Worm (Caenorhabditis elegans) whole organism, late embryonic: ENCODE data around the gene C08F11.10.
A peak's percentile ranks its signal among the peaks of the same experiment; 100 is the strongest.

Source experiments
- K02D7.2 ChIP-seq: sonication (generic microtip); optimal IDR thresholded peaks from 2 replicates; lab custom pipeline; 2017; ENCODE audit warnings: mild to moderate bottlenecking, missing genetic modification characterization, missing compliant biosample characterization
- K09A11.1 ChIP-seq: sonication (generic microtip); optimal IDR thresholded peaks from 2 replicates; lab custom pipeline; 2017; ENCODE audit warnings: antibody characterized with exemption, mild to moderate bottlenecking, missing genetic modification characterization, missing compliant biosample characterization; ENCODE audit not compliant: insufficient read depth
- ceh-18 ChIP-seq: sonication (generic microtip); optimal IDR thresholded peaks from 2 replicates; lab custom pipeline; 2016; ENCODE audit warnings: missing genetic modification characterization, missing compliant biosample characterization
- ceh-19 ChIP-seq: fragments of 200-800 bp; sonication (Bioruptor generic); optimal IDR thresholded peaks from 2 replicates; lab custom pipeline; 2018; ENCODE audit warnings: mild to moderate bottlenecking, missing genetic modification characterization, missing compliant biosample characterization
- ceh-30 ChIP-seq: fragments of 150-350 bp; optimal IDR thresholded peaks from 2 replicates; lab custom pipeline; 2014; ENCODE audit warnings: missing biosample characterization, missing genetic modification characterization
- ceh-34 ChIP-seq: sonication (generic microtip); optimal IDR thresholded peaks from 2 replicates; lab custom pipeline; 2016; ENCODE audit warnings: mild to moderate bottlenecking, missing genetic modification characterization, missing compliant biosample characterization
- ceh-45 ChIP-seq: fragments of 200-800 bp; sonication (Bioruptor generic); IDR thresholded peaks from 2 replicates; pipeline ENCODE4 v1.3.6; 2022; ENCODE audit warnings: missing genetic modification reagents, missing genetic modification characterization, missing compliant biosample characterization
- ceh-48 ChIP-seq: sonication (generic microtip); optimal IDR thresholded peaks from 2 replicates; lab custom pipeline; 2016; ENCODE audit warnings: missing genetic modification characterization, inconsistent platforms, missing compliant biosample characterization
- ceh-9 ChIP-seq: sonication (generic microtip); optimal IDR thresholded peaks from 2 replicates; lab custom pipeline; 2016; ENCODE audit warnings: mild to moderate bottlenecking, missing genetic modification characterization, inconsistent platforms, missing compliant biosample characterization
- dmd-4 ChIP-seq: sonication (generic microtip); optimal IDR thresholded peaks from 2 replicates; lab custom pipeline; 2016; ENCODE audit warnings: borderline replicate concordance, missing genetic modification characterization, missing compliant biosample characterization
- elt-2 ChIP-seq: sonication (generic microtip); optimal IDR thresholded peaks from 2 replicates; lab custom pipeline; 2016; ENCODE audit warnings: missing genetic modification reagents, missing genetic modification characterization, missing compliant biosample characterization
- elt-4 ChIP-seq: sonication (generic microtip); optimal IDR thresholded peaks from 2 replicates; lab custom pipeline; 2016; ENCODE audit warnings: missing genetic modification characterization, missing compliant biosample characterization
- eyg-1 ChIP-seq: sonication (generic microtip); optimal IDR thresholded peaks from 2 replicates; lab custom pipeline; 2016; ENCODE audit warnings: missing genotype, missing genetic modification characterization, missing compliant biosample characterization
- fkh-10 ChIP-seq: fragments of 150-350 bp; optimal IDR thresholded peaks from 2 replicates; lab custom pipeline; 2014; ENCODE audit warnings: missing biosample characterization, missing genetic modification reagents, missing genetic modification characterization
- hlh-13 ChIP-seq: fragments of 200-800 bp; sonication (Bioruptor generic); optimal IDR thresholded peaks from 2 replicates; lab custom pipeline; 2018; ENCODE audit warnings: mild to moderate bottlenecking, missing genetic modification characterization, missing compliant biosample characterization
- hlh-30 ChIP-seq: sonication (generic microtip); optimal IDR thresholded peaks from 2 replicates; lab custom pipeline; 2017; ENCODE audit warnings: antibody characterized with exemption, missing genetic modification characterization, missing compliant biosample characterization; ENCODE audit not compliant: insufficient read depth
- hlh-8 ChIP-seq: sonication (generic microtip); optimal IDR thresholded peaks from 2 replicates; lab custom pipeline; 2016; ENCODE audit warnings: missing genotype, missing genetic modification characterization, missing compliant biosample characterization
- lim-6 ChIP-seq: sonication (generic microtip); optimal IDR thresholded peaks from 2 replicates; lab custom pipeline; 2016; ENCODE audit warnings: missing genetic modification characterization, missing compliant biosample characterization
- lin-11 ChIP-seq: fragments of 200-800 bp; sonication (Bioruptor generic); optimal IDR thresholded peaks from 2 replicates; lab custom pipeline; 2018; ENCODE audit warnings: mild to moderate bottlenecking, missing genetic modification characterization, missing compliant biosample characterization
- madf-2 ChIP-seq: sonication (generic microtip); optimal IDR thresholded peaks from 2 replicates; lab custom pipeline; 2017; ENCODE audit warnings: missing genetic modification characterization, missing compliant biosample characterization
- nhr-232 ChIP-seq: sonication (generic microtip); optimal IDR thresholded peaks from 2 replicates; lab custom pipeline; 2016; ENCODE audit warnings: missing genetic modification characterization, missing compliant biosample characterization
- odd-2 ChIP-seq: sonication (generic microtip); optimal IDR thresholded peaks from 2 replicates; lab custom pipeline; 2017; ENCODE audit warnings: antibody characterized with exemption, mild to moderate bottlenecking, missing genetic modification characterization, missing compliant biosample characterization
- pag-3 ChIP-seq: sonication (generic microtip); optimal IDR thresholded peaks from 2 replicates; lab custom pipeline; 2016; ENCODE audit warnings: missing compliant biosample characterization, missing genetic modification characterization, borderline replicate concordance
- pat-9 ChIP-seq: fragments of 200-800 bp; sonication (Bioruptor generic); optimal IDR thresholded peaks from 2 replicates; lab custom pipeline; 2018; ENCODE audit warnings: mild to moderate bottlenecking, missing genetic modification characterization, moderate library complexity, missing compliant biosample characterization
- pha-2 ChIP-seq: sonication (generic microtip); optimal IDR thresholded peaks from 2 replicates; lab custom pipeline; 2017; ENCODE audit warnings: mild to moderate bottlenecking, missing genetic modification characterization, missing compliant biosample characterization
- pqm-1 ChIP-seq: sonication (generic microtip); optimal IDR thresholded peaks from 2 replicates; lab custom pipeline; 2016; ENCODE audit warnings: missing genetic modification characterization, missing compliant biosample characterization
- rnt-1 ChIP-seq: sonication (generic microtip); optimal IDR thresholded peaks from 2 replicates; lab custom pipeline; 2016; ENCODE audit warnings: missing genetic modification characterization, missing compliant biosample characterization
- sdc-2 ChIP-seq: sonication (generic microtip); optimal IDR thresholded peaks from 2 replicates; lab custom pipeline; 2016; ENCODE audit warnings: missing genotype, missing genetic modification characterization, missing compliant biosample characterization
- sox-4 ChIP-seq: sonication (generic microtip); optimal IDR thresholded peaks from 2 replicates; lab custom pipeline; 2017; ENCODE audit warnings: mild to moderate bottlenecking, missing genetic modification characterization, inconsistent platforms, missing compliant biosample characterization
- tbx-2 ChIP-seq: sonication (generic microtip); optimal IDR thresholded peaks from 2 replicates; lab custom pipeline; 2016; ENCODE audit warnings: missing genetic modification characterization, missing compliant biosample characterization
- unc-3 ChIP-seq, 2 experiments: fragments of 200-800 bp in 1 of 2; sonication (Bioruptor generic) in 1 of 2; sonication (generic microtip) in 1 of 2; conservative IDR thresholded peaks in 1 of 2; optimal IDR thresholded peaks in 1 of 2; 2 replicates each; pipeline versions ENCODE4 v1.3.6 to Lab custom; 2016 to 2022; ENCODE audit warnings: missing compliant biosample characterization in 2 of 2, missing genetic modification characterization in 2 of 2, missing genetic modification reagents in 1 of 2
- unc-42 ChIP-seq: sonication (generic microtip); optimal IDR thresholded peaks from 2 replicates; lab custom pipeline; 2016; ENCODE audit warnings: missing genotype, missing genetic modification characterization, missing compliant biosample characterization
- unc-55 ChIP-seq: sonication (generic microtip); optimal IDR thresholded peaks from 2 replicates; lab custom pipeline; 2017; ENCODE audit warnings: missing biosample characterization, missing genetic modification reagents, missing genetic modification characterization
- unc-86 ChIP-seq: sonication (generic microtip); optimal IDR thresholded peaks from 2 replicates; lab custom pipeline; 2016; ENCODE audit warnings: missing genetic modification characterization, missing compliant biosample characterization
- ztf-16 ChIP-seq: sonication (generic microtip); optimal IDR thresholded peaks from 2 replicates; lab custom pipeline; 2017; ENCODE audit warnings: missing genetic modification characterization, missing compliant biosample characterization

The C08F11.10 gene

ce11 chrIV:13695720-13696364 is 46.8 kb upstream of the C08F11.10 start:
- peak; percentile 26 for TF ChIP-seq pat-9 (tag; lab: Kevin White, UChicago)
- TF ChIP-seq pha-2, result no peak
- TF ChIP-seq unc-3 (GFP tag; conservative IDR thresholded peaks at IDR 0.05; lab: Robert Waterston, UW), result no peak
- TF ChIP-seq unc-3 (tag; optimal IDR thresholded peaks at IDR 0.05; lab: Kevin White, UChicago), result peak; percentile 2
- peak; percentile 100 for TF ChIP-seq unc-55 (GFP tag; lab: Kevin White, UChicago)
- no peak for TF ChIP-seq fkh-10
- TF ChIP-seq odd-2 (tag; lab: Kevin White, UChicago), result no peak
- no peak for TF ChIP-seq K02D7.2 (tag; lab: Kevin White, UChicago)
- no peak for TF ChIP-seq pag-3 (tag; lab: Kevin White, UChicago)
- TF ChIP-seq hlh-30 (tag; lab: Kevin White, UChicago), result no peak
- no peak for TF ChIP-seq elt-4 (tag; lab: Kevin White, UChicago)
- TF ChIP-seq rnt-1 (tag; lab: Kevin White, UChicago), result peak; percentile 79
- no peak for TF ChIP-seq ceh-30 (tag; lab: Kevin White, UChicago)
- TF ChIP-seq hlh-13 (GFP tag; lab: Kevin White, UChicago), result no peak
- peak; percentile 28 for TF ChIP-seq tbx-2 (tag; lab: Kevin White, UChicago)
- no peak for TF ChIP-seq nhr-232
- peak; percentile 61 for TF ChIP-seq ceh-18 (tag; lab: Kevin White, UChicago)
- TF ChIP-seq ceh-48, result no peak
- TF ChIP-seq ceh-34 (tag; lab: Kevin White, UChicago), result no peak
- TF ChIP-seq madf-2 (tag; lab: Kevin White, UChicago), result no peak
- no peak for TF ChIP-seq ceh-19 (GFP tag; lab: Kevin White, UChicago)
- no peak for TF ChIP-seq unc-42 (tag; lab: Kevin White, UChicago)

ce11 chrIV:13695302-13695701 is 46.3 kb upstream of the C08F11.10 start:
- TF ChIP-seq dmd-4 (no peak), lin-11 (tag; lab: Kevin White, UChicago) (no peak), pqm-1 (tag; lab: Kevin White, UChicago) (no peak), sdc-2 (tag; lab: Kevin White, UChicago) (no peak), ztf-16 (tag; lab: Kevin White, UChicago) (no peak), ceh-9 (no peak), unc-86 (tag; lab: Kevin White, UChicago) (no peak), K09A11.1 (tag; lab: Kevin White, UChicago) (no peak), elt-4 (tag; lab: Kevin White, UChicago) (no peak), hlh-8 (no peak), ceh-19 (GFP tag; lab: Kevin White, UChicago) (no peak)

- peak; percentile 92 for TF ChIP-seq unc-55 (GFP tag; lab: Kevin White, UChicago)
- TF ChIP-seq ceh-45 (GFP tag; lab: Robert Waterston, UW), result no peak
- TF ChIP-seq, all 69 proteins: peak for 1
Observed at ce11 chrIV:13694600-13694999, 45.6 kb upstream of the C08F11.10 start.

ce11 chrIV:13693976-13694375 is 45.0 kb upstream of the C08F11.10 start:
- TF ChIP-seq K09A11.1 (tag; lab: Kevin White, UChicago), result no peak
- no peak for TF ChIP-seq eyg-1
- TF ChIP-seq lim-6 (tag; lab: Kevin White, UChicago), result no peak
- no peak for TF ChIP-seq sdc-2 (tag; lab: Kevin White, UChicago)
- TF ChIP-seq ceh-45 (GFP tag; lab: Robert Waterston, UW), result no peak
- TF ChIP-seq unc-55 (GFP tag; lab: Kevin White, UChicago), result peak; percentile 98
- TF ChIP-seq sox-4 (tag; lab: Kevin White, UChicago), result no peak
- TF ChIP-seq hlh-30 (tag; lab: Kevin White, UChicago), result no peak
- no peak for TF ChIP-seq elt-2 (tag; lab: Kevin White, UChicago)
